Worm (Caenorhabditis elegans): ENCODE measurements around the gene ran-2.
"Not testable (repeated sequence)": the region's sequence is repeated elsewhere in the genome, so short reads cannot be mapped to it uniquely, and the experiment has no call there.

Gene ran-2

ce11 chrIII:7953208-7953607 lies 19.9 kb downstream of the ran-2 start, which contains the start of gene let-754:
TSS of gene let-754 (minus strand) at chrIII:7953308.
- TF ChIP-seq snpc-4 (tag; optimal IDR thresholded peaks at IDR 0.05) (no peak), pqm-1 (tag; optimal IDR thresholded peaks at IDR 0.05) (no peak), lsy-12 (tag; optimal IDR thresholded peaks at IDR 0.05) (no peak), nhr-28 (tag; optimal IDR thresholded peaks at IDR 0.05) (no peak), lin-15B (tag; optimal IDR thresholded peaks at IDR 0.05) (no peak), zag-1 (tag; optimal IDR thresholded peaks at IDR 0.05) (no peak), aly-2 (tag; optimal IDR thresholded peaks at IDR 0.05) (no peak), ceh-16 (tag; optimal IDR thresholded peaks at IDR 0.05) (no peak), hmg-11 (tag; optimal IDR thresholded peaks at IDR 0.05) (no peak), ceh-28 (tag; optimal IDR thresholded peaks at IDR 0.05) (no peak), fos-1 (tag; optimal IDR thresholded peaks at IDR 0.05) (no peak), nhr-12 (tag; optimal IDR thresholded peaks at IDR 0.05) (no peak), ztf-11 (tag; optimal IDR thresholded peaks at IDR 0.05) (no peak), ZK546.5 (tag; optimal IDR thresholded peaks at IDR 0.05) (no peak), egl-5 (tag; optimal IDR thresholded peaks at IDR 0.05) (no peak), pha-4 (tag; optimal IDR thresholded peaks at IDR 0.05) (no peak), mml-1 (tag; optimal IDR thresholded peaks at IDR 0.05) (no peak), elt-1 (tag; optimal IDR thresholded peaks at IDR 0.05) (no peak)

- TF ChIP-seq egl-5 (tag; optimal IDR thresholded peaks at IDR 0.05) (no peak), fkh-2 (tag; optimal IDR thresholded peaks at IDR 0.05) (no peak), elt-1 (tag; optimal IDR thresholded peaks at IDR 0.05) (no peak), lsy-12 (tag; optimal IDR thresholded peaks at IDR 0.05) (no peak), tbx-2 (tag; optimal IDR thresholded peaks at IDR 0.05) (no peak), nhr-25 (tag; optimal IDR thresholded peaks at IDR 0.05) (no peak)
Observed at ce11 chrIII:7956965-7957364, 23.6 kb downstream of the ran-2 start, which contains the start of gene C29E4.9. TSS of gene C29E4.9 (minus strand) at chrIII:7957065.

- TF ChIP-seq ceh-82 (tag; optimal IDR thresholded peaks at IDR 0.05) (no peak), jun-1 (tag; optimal IDR thresholded peaks at IDR 0.05) (no peak), snpc-4 (tag; optimal IDR thresholded peaks at IDR 0.05) (no peak), nhr-23 (tag; optimal IDR thresholded peaks at IDR 0.05) (peak; percentile 30), nhr-76 (tag; optimal IDR thresholded peaks at IDR 0.05) (no peak), nhr-237 (tag; optimal IDR thresholded peaks at IDR 0.05) (no peak), pha-4 (tag; optimal IDR thresholded peaks at IDR 0.05) (peak; percentile 66), nfya-1 (tag; optimal IDR thresholded peaks at IDR 0.05; ENCODE audit: insufficient read depth) (peak; percentile 32), fos-1 (tag; optimal IDR thresholded peaks at IDR 0.05) (no peak)
Observed at ce11 chrIII:7958085-7958484, 24.8 kb downstream of the ran-2 start, which contains the start of gene C29E4.11. TSS of gene C29E4.11 (minus strand) at chrIII:7958114.

- TF ChIP-seq nhr-76, ceh-16, egl-27 (tag; optimal IDR thresholded peaks at IDR 0.05): not testable (repeated sequence)
Observed at ce11 chrIII:7958922-7959609, 25.7 kb downstream of the ran-2 start, which contains the start of gene F54H12.10. TSS of gene F54H12.10 (minus strand) at chrIII:7958972.

- TF ChIP-seq unc-39, mdl-1, daf-12 (tag; optimal IDR thresholded peaks at IDR 0.05): not testable (repeated sequence)
Observed at ce11 chrIII:7962641-7963040, 29.3 kb downstream of the ran-2 start, which contains the start of gene F54H12.4. TSS of gene F54H12.4 (minus strand) at chrIII:7962741.

- TF ChIP-seq fkh-2 (tag; optimal IDR thresholded peaks at IDR 0.05); ceh-9 (tag; optimal IDR thresholded peaks at IDR 0.05); fkh-10 (GFP tag; optimal IDR thresholded peaks at IDR 0.05): not testable (repeated sequence)
Observed at ce11 chrIII:7964281-7964680, 30.9 kb downstream of the ran-2 start, which contains the start of gene F54H12.2. TSS of gene F54H12.2 (plus strand) at chrIII:7964581.
